Fruit fly (Drosophila melanogaster) whole organism, embryonic: ENCODE data around the gene yellow-e3.

ENCODE experiments used
- CG10147 ChIP-seq: fragments of 200-800 bp; sonication (Bioruptor generic); optimal IDR thresholded peaks from 2 replicates; lab custom pipeline; 2019; ENCODE audit warnings: missing biosample characterization, mild to moderate bottlenecking, missing genetic modification characterization, moderate library complexity
- CG1024 ChIP-seq: fragments of 200-800 bp; sonication (Bioruptor generic); IDR thresholded peaks from 2 replicates; pipeline ENCODE4 v1.3.6; 2022; ENCODE audit warnings: missing biosample characterization, missing genetic modification characterization
- CG10431 ChIP-seq: fragments of 200-800 bp; sonication (Bioruptor generic); optimal IDR thresholded peaks from 3 replicates; lab custom pipeline; 2018; ENCODE audit warnings: missing biosample characterization, mild to moderate bottlenecking, missing genetic modification characterization
- CG11093 ChIP-seq: fragments of 200-800 bp; sonication (Bioruptor generic); IDR thresholded peaks from 3 replicates; pipeline ENCODE4 v1.3.6; 2022; ENCODE audit warnings: missing biosample characterization, missing genetic modification characterization
- CG11398 ChIP-seq: fragments of 200-800 bp; sonication (Bioruptor generic); optimal IDR thresholded peaks from 2 replicates; lab custom pipeline; 2016; ENCODE audit warnings: missing biosample characterization, missing genetic modification characterization
- CG12071 ChIP-seq: fragments of 200-800 bp; sonication (Bioruptor generic); optimal IDR thresholded peaks from 3 replicates; lab custom pipeline; 2018; ENCODE audit warnings: missing biosample characterization, mild to moderate bottlenecking, missing genetic modification characterization
- CG1233 ChIP-seq: fragments of 200-800 bp; sonication (Bioruptor generic); optimal IDR thresholded peaks from 4 replicates; lab custom pipeline; 2018; ENCODE audit warnings: missing biosample characterization, mild to moderate bottlenecking, missing genetic modification characterization
- CG12744 ChIP-seq: fragments of 200-800 bp; sonication (Bioruptor generic); optimal IDR thresholded peaks from 2 replicates; lab custom pipeline; 2016; ENCODE audit warnings: missing biosample characterization, missing genetic modification characterization
- CG14965 ChIP-seq: fragments of 200-800 bp; sonication (Bioruptor generic); optimal IDR thresholded peaks from 2 replicates; lab custom pipeline; 2016; ENCODE audit warnings: missing biosample characterization, missing genetic modification characterization, borderline replicate concordance
- CG16815 ChIP-seq: fragments of 200-800 bp; sonication (Bioruptor generic); optimal IDR thresholded peaks from 3 replicates; lab custom pipeline; 2017; ENCODE audit warnings: missing biosample characterization, mild to moderate bottlenecking, missing genetic modification characterization
- CG17385 ChIP-seq: fragments of 200-800 bp; sonication (Bioruptor generic); optimal IDR thresholded peaks from 3 replicates; lab custom pipeline; 2018; ENCODE audit warnings: missing biosample characterization, mild to moderate bottlenecking, missing genetic modification characterization
- CG17912 ChIP-seq: fragments of 200-800 bp; sonication (Bioruptor generic); optimal IDR thresholded peaks from 2 replicates; lab custom pipeline; 2018; ENCODE audit warnings: missing biosample characterization, mild to moderate bottlenecking, missing genetic modification characterization
- CG2202 ChIP-seq: fragments of 200-800 bp; sonication (Bioruptor generic); optimal IDR thresholded peaks from 2 replicates; lab custom pipeline; 2018; ENCODE audit warnings: missing biosample characterization, mild to moderate bottlenecking, missing genetic modification characterization
- CG30403 ChIP-seq: fragments of 200-800 bp; sonication (Bioruptor generic); optimal IDR thresholded peaks from 3 replicates; lab custom pipeline; 2016; ENCODE audit warnings: missing biosample characterization, missing genetic modification characterization
- CG31224 ChIP-seq: fragments of 200-800 bp; sonication (Bioruptor generic); IDR thresholded peaks from 2 replicates; pipeline ENCODE4 v1.3.6; 2022; ENCODE audit warnings: missing biosample characterization, missing genetic modification characterization
- CG3163 ChIP-seq: fragments of 200-800 bp; sonication (Bioruptor generic); optimal IDR thresholded peaks from 3 replicates; lab custom pipeline; 2016; ENCODE audit warnings: missing biosample characterization, missing genetic modification characterization
- CG3281 ChIP-seq: fragments of 200-800 bp; sonication (Bioruptor generic); optimal IDR thresholded peaks from 3 replicates; lab custom pipeline; 2017; ENCODE audit warnings: missing biosample characterization, mild to moderate bottlenecking, missing genetic modification characterization
- CG43689 ChIP-seq: fragments of 200-800 bp; sonication (Bioruptor generic); IDR thresholded peaks from 2 replicates; pipeline ENCODE4 v1.3.6; 2022; ENCODE audit warnings: missing biosample characterization, missing genetic modification characterization
- CG5245 ChIP-seq: fragments of 200-800 bp; sonication (Bioruptor generic); optimal IDR thresholded peaks from 3 replicates; lab custom pipeline; 2016; ENCODE audit warnings: missing biosample characterization, missing genetic modification characterization
- CG7745 ChIP-seq: fragments of 200-800 bp; sonication (Bioruptor generic); optimal IDR thresholded peaks from 2 replicates; lab custom pipeline; 2018; ENCODE audit warnings: missing biosample characterization, mild to moderate bottlenecking, missing genetic modification characterization, moderate library complexity
- CG9215 ChIP-seq: fragments of 200-800 bp; sonication (Bioruptor generic); IDR thresholded peaks from 2 replicates; pipeline ENCODE4 v1.3.6; 2022; ENCODE audit warnings: missing biosample characterization, missing genetic modification characterization
- CG9609 ChIP-seq: fragments of 200-800 bp; sonication (Bioruptor generic); optimal IDR thresholded peaks from 3 replicates; lab custom pipeline; 2016; ENCODE audit warnings: missing biosample characterization, missing genetic modification characterization
- CTCF ChIP-seq: fragments of 200-800 bp; sonication (Bioruptor generic); optimal IDR thresholded peaks from 2 replicates; lab custom pipeline; 2017; ENCODE audit warnings: missing biosample characterization, mild to moderate bottlenecking, missing genetic modification characterization, moderate library complexity
- Camta ChIP-seq: fragments of 200-800 bp; sonication (Bioruptor generic); optimal IDR thresholded peaks from 2 replicates; lab custom pipeline; 2016; ENCODE audit warnings: missing biosample characterization, missing genetic modification characterization
- CrebB ChIP-seq: fragments of 200-800 bp; sonication (Bioruptor generic); optimal IDR thresholded peaks from 3 replicates; lab custom pipeline; 2018; ENCODE audit warnings: missing biosample characterization, mild to moderate bottlenecking, missing genetic modification characterization
- H15 ChIP-seq: fragments of 200-800 bp; sonication (Bioruptor generic); IDR thresholded peaks from 3 replicates; pipeline ENCODE4 v1.3.6; 2022; ENCODE audit warnings: missing biosample characterization, missing genetic modification characterization
- H2.0 ChIP-seq: fragments of 200-800 bp; sonication (Bioruptor generic); IDR thresholded peaks from 2 replicates; pipeline ENCODE4 v1.3.6; 2022; ENCODE audit warnings: missing biosample characterization, missing genetic modification characterization
- HLH3B ChIP-seq: fragments of 200-800 bp; sonication (Bioruptor generic); IDR thresholded peaks from 2 replicates; pipeline ENCODE4 v1.3.6; 2022; ENCODE audit warnings: missing biosample characterization, missing genetic modification characterization
- HLH54F ChIP-seq: fragments of 200-800 bp; sonication (Bioruptor generic); optimal IDR thresholded peaks from 3 replicates; lab custom pipeline; 2016; ENCODE audit warnings: missing biosample characterization, missing genetic modification characterization
- Hmr ChIP-seq: fragments of 200-800 bp; sonication (Bioruptor generic); optimal IDR thresholded peaks from 3 replicates; lab custom pipeline; 2017; ENCODE audit warnings: mild to moderate bottlenecking, missing biosample characterization, missing genetic modification reagents, missing genetic modification characterization
- Med ChIP-seq: fragments of 200-800 bp; sonication (Bioruptor generic); peaks from one replicate; lab custom pipeline; 2016; ENCODE audit warnings: missing biosample characterization, missing genetic modification characterization, mild to moderate bottlenecking, inconsistent platforms, moderate library complexity
- Nf-YC ChIP-seq: fragments of 200-800 bp; optimal IDR thresholded peaks from 3 replicates; lab custom pipeline; 2019; ENCODE audit warnings: missing biosample characterization, mild to moderate bottlenecking, missing genetic modification characterization, moderate library complexity
- Ravus ChIP-seq: fragments of 200-800 bp; sonication (Bioruptor generic); IDR thresholded peaks from 2 replicates; pipeline ENCODE4 v1.3.6; 2022; ENCODE audit warnings: missing biosample characterization, missing genetic modification characterization
- Sox100B ChIP-seq: fragments of 200-800 bp; sonication (Bioruptor generic); optimal IDR thresholded peaks from 3 replicates; lab custom pipeline; 2018; ENCODE audit warnings: missing biosample characterization, mild to moderate bottlenecking, missing genetic modification characterization
- Trl ChIP-seq, 3 experiments: fragments of >200 bp in 2 of 3; fragments of 200-800 bp in 1 of 3; sonication (Bioruptor generic) in 1 of 3; optimal IDR thresholded peaks; 2 replicates in 1 of 3; 3 replicates in 2 of 3; lab custom pipeline; 2016 to 2017; ENCODE audit warnings: missing biosample characterization in 1 of 3, missing genetic modification characterization in 1 of 3
- bigmax ChIP-seq: fragments of 200-800 bp; sonication (Bioruptor generic); optimal IDR thresholded peaks from 2 replicates; lab custom pipeline; 2018; ENCODE audit warnings: missing biosample characterization, mild to moderate bottlenecking, missing genetic modification characterization
- cas ChIP-seq: fragments of 200-800 bp; sonication (Bioruptor generic); IDR thresholded peaks from 2 replicates; pipeline ENCODE4 v1.3.6; 2022; ENCODE audit warnings: missing biosample characterization, missing genetic modification characterization
- chm ChIP-seq: fragments of 200-800 bp; sonication (Bioruptor generic); IDR thresholded peaks from 2 replicates; pipeline ENCODE4 v1.3.6; 2022; ENCODE audit warnings: missing biosample characterization, missing genetic modification characterization
- grn ChIP-seq: fragments of 200-800 bp; sonication (Bioruptor generic); optimal IDR thresholded peaks from 3 replicates; lab custom pipeline; 2017; ENCODE audit warnings: missing biosample characterization, missing genetic modification characterization
- jing ChIP-seq: fragments of 200-800 bp; sonication (Bioruptor generic); optimal IDR thresholded peaks from 2 replicates; lab custom pipeline; 2018; ENCODE audit warnings: missing biosample characterization, mild to moderate bottlenecking, missing genetic modification characterization
- lola ChIP-seq, 3 experiments: fragments of >200 bp in 2 of 3; fragments of 200-800 bp in 1 of 3; sonication (Bioruptor generic) in 1 of 3; optimal IDR thresholded peaks; 2 replicates each; lab custom pipeline; 2017 to 2019; ENCODE audit warnings: missing biosample characterization in 3 of 3, missing genetic modification characterization in 3 of 3, mild to moderate bottlenecking in 1 of 3, moderate library complexity in 1 of 3
- mirr ChIP-seq: fragments of 200-800 bp; sonication (Bioruptor generic); optimal IDR thresholded peaks from 3 replicates; lab custom pipeline; 2018; ENCODE audit warnings: missing biosample characterization, mild to moderate bottlenecking, missing genetic modification characterization
- phol ChIP-seq: fragments of 200-800 bp; sonication (Bioruptor generic); optimal IDR thresholded peaks from 3 replicates; lab custom pipeline; 2018; ENCODE audit warnings: missing biosample characterization, mild to moderate bottlenecking, missing genetic modification characterization, moderate library complexity
- pros ChIP-seq: fragments of 200-800 bp; sonication (Bioruptor generic); optimal IDR thresholded peaks from 3 replicates; lab custom pipeline; 2019; ENCODE audit warnings: missing biosample characterization, mild to moderate bottlenecking, missing genetic modification characterization, moderate library complexity
- run ChIP-seq: fragments of 200-800 bp; sonication (Bioruptor generic); optimal IDR thresholded peaks from 3 replicates; lab custom pipeline; 2018; ENCODE audit warnings: missing biosample characterization, mild to moderate bottlenecking, missing genetic modification characterization
- shn ChIP-seq: fragments of 200-800 bp; sonication (Bioruptor generic); optimal IDR thresholded peaks from 3 replicates; lab custom pipeline; 2016; ENCODE audit warnings: missing biosample characterization, missing genetic modification characterization
- tgo ChIP-seq: fragments of 200-800 bp; sonication (Bioruptor generic); IDR thresholded peaks from 3 replicates; pipeline ENCODE4 v1.3.6; 2022; ENCODE audit warnings: missing biosample characterization, missing genetic modification characterization
- tup ChIP-seq: fragments of 200-800 bp; sonication (Bioruptor generic); optimal IDR thresholded peaks from 2 replicates; lab custom pipeline; 2016; ENCODE audit warnings: missing biosample characterization, mild to moderate bottlenecking, missing genetic modification characterization, moderate library complexity
- vnd ChIP-seq: fragments of 200-800 bp; sonication (Bioruptor generic); IDR thresholded peaks from 3 replicates; pipeline ENCODE4 v1.3.6; 2022; ENCODE audit warnings: missing biosample characterization, missing genetic modification characterization; ENCODE audit not compliant: partially characterized antibody
- wor ChIP-seq: fragments of 200-800 bp; sonication (Bioruptor generic); IDR thresholded peaks from 2 replicates; pipeline ENCODE4 v1.3.6; 2022; ENCODE audit warnings: missing biosample characterization, missing genetic modification characterization
- zf30C ChIP-seq: fragments of 200-800 bp; sonication (Bioruptor generic); optimal IDR thresholded peaks from 3 replicates; lab custom pipeline; 2018; ENCODE audit warnings: missing biosample characterization, mild to moderate bottlenecking, missing genetic modification characterization

The yellow-e3 gene

DNA sequence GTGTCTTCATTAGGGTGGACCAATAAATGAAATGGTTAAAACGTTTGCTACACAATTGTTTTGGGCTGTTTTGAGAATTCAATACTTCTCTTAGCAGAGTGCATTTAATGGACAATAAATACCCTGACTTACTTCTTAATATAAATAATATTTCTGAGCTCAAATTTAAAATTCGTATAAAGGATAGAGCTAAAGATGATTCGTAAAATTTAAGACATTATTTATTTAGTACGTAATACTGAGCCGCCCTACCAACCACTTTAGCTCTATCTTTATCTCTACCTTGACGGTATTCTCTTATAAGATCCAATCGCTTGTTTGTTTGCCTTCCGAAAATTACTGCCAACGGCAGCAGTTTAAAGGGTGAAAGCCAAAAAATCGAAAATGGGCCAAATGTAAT is 29.0 kb upstream of the yellow-e3 start (continued):
- TF ChIP-seq cas (GFP tag; lab: Robert Waterston, UW) (peak; percentile 37; the same call in 1 of the 2 replicates), tgo (peak; percentile 66; the same call in 2 of the 3 replicates), jing (GFP tag; lab: Kevin White, UChicago) (peak; percentile 71), CG14965 (GFP tag; lab: Kevin White, UChicago) (no peak), CrebB (tag; lab: Kevin White, UChicago) (peak; percentile 80), CG3281 (GFP tag; lab: Kevin White, UChicago) (peak; percentile 76), CG1024 (GFP tag; lab: Robert Waterston, UW) (no peak), Hmr (GFP tag; lab: Kevin White, UChicago) (peak; percentile 83), CG10431 (GFP tag; lab: Kevin White, UChicago) (peak; percentile 67), bigmax (no peak), CG12071 (GFP tag; lab: Kevin White, UChicago) (peak; percentile 62), lola (GFP tag; optimal IDR thresholded peaks at IDR 0.05; lab: Kevin White, UChicago) (peak in 1 of 3 experiments; percentile 87), CG3163 (GFP tag; lab: Kevin White, UChicago) (peak; percentile 11), pros (GFP tag; lab: Kevin White, UChicago) (no peak), mirr (GFP tag; lab: Kevin White, UChicago) (peak; percentile 16), CG17385 (GFP tag; lab: Kevin White, UChicago) (peak; percentile 85), CG30403 (GFP tag; lab: Kevin White, UChicago) (peak; percentile 82), tup (GFP tag; lab: Kevin White, UChicago) (no peak), zf30C (GFP tag; lab: Kevin White, UChicago) (no peak), CG11093 (GFP tag; lab: Robert Waterston, UW) (no peak), CG43689 (GFP tag; lab: Robert Waterston, UW) (peak; percentile 47; the same call in 1 of the 2 replicates), CG17912 (GFP tag; lab: Kevin White, UChicago) (no peak), CG9215 (peak; percentile 39; the same call in 1 of the 2 replicates), phol (tag; lab: Kevin White, UChicago) (peak; percentile 77), Trl (optimal IDR thresholded peaks at IDR 0.05; lab: Kevin White, UChicago) (no peak), Trl (GFP tag; optimal IDR thresholded peaks at IDR 0.05; lab: Kevin White, UChicago) (peak; percentile 15), CTCF (GFP tag; lab: Kevin White, UChicago) (peak; percentile 7), CG7745 (tag; lab: Kevin White, UChicago) (no peak), CG2202 (tag; lab: Kevin White, UChicago) (peak; percentile 71), Nf-YC (peak; percentile 70), Sox100B (GFP tag; lab: Kevin White, UChicago) (peak; percentile 68), CG1233 (GFP tag; lab: Kevin White, UChicago) (peak; percentile 55), Med (GFP tag; lab: Kevin White, UChicago) (peak; percentile 80), run (tag; lab: Kevin White, UChicago) (peak; percentile 72), HLH54F (GFP tag; lab: Kevin White, UChicago) (peak; percentile 51), CG11398 (no peak), CG5245 (GFP tag; lab: Kevin White, UChicago) (peak; percentile 65), CG31224 (GFP tag; lab: Robert Waterston, UW) (no peak), chm (GFP tag; lab: Robert Waterston, UW) (peak; percentile 68; the same call in 1 of the 2 replicates), H15 (GFP tag; lab: Robert Waterston, UW) (peak; percentile 62; the same call in 1 of the 3 replicates), shn (GFP tag; lab: Kevin White, UChicago) (peak; percentile 13), wor (GFP tag; lab: Robert Waterston, UW) (peak; percentile 55), CG16815 (GFP tag; lab: Kevin White, UChicago) (peak; percentile 65), vnd (GFP tag; lab: Robert Waterston, UW) (no peak), grn (peak; percentile 67), CG12744 (GFP tag; lab: Kevin White, UChicago) (peak; percentile 36), HLH3B (GFP tag; lab: Robert Waterston, UW) (peak; percentile 58), CG9609 (GFP tag; lab: Kevin White, UChicago) (peak; percentile 31), H2.0 (peak; percentile 83), CG10147 (peak; percentile 70), Camta (peak; percentile 61), Ravus (no peak; the same call in 1 of the 2 replicates)
